Fruit fly (Drosophila melanogaster): ENCODE data around the gene Drsl6.

DNA sequence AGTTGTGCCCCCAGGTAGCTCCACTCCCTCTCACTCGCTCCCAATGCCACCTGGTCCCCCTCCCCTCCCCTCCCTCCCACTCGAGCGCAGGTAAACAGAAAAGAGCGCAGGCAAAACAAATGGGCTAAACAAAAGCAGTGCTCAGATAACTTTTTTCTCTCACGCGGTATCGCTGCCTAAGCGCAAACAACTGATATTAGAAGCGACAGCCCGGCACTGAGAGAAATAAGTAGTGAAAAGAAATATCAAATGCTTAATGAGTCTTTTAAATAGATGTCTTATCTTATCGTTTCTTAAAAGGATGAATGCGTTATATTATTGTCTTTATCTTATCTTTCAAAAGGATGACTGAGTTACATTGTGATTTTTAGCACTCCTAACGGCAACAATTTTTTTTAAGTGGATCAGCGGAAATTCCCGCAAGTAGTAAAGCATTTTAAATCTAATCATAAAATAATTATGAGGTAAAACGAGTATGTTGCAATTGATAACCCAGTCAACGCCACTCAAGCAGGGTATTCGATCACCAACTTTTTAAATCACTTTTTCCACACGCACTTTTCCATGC lies 35.0 kb downstream of the Drsl6 start:
- TF ChIP-seq Pif1B (GFP tag; optimal IDR thresholded peaks at IDR 0.05) (peak; percentile 12), CG32121 (GFP tag; IDR thresholded peaks at IDR 0.05) (peak; percentile 72), CG14655 (GFP tag; optimal IDR thresholded peaks at IDR 0.05) (peak; percentile 62), rn (GFP tag; IDR thresholded peaks at IDR 0.05) (no peak), CG13204 (GFP tag; optimal IDR thresholded peaks at IDR 0.05) (no peak), gl (tag; optimal IDR thresholded peaks at IDR 0.05) (no peak), CG10348 (GFP tag; IDR thresholded peaks at IDR 0.05) (no peak), EcR (GFP tag; optimal IDR thresholded peaks at IDR 0.05) (no peak), CG8301 (tag; optimal IDR thresholded peaks at IDR 0.05) (peak; percentile 59), CG8159 (tag; optimal IDR thresholded peaks at IDR 0.05) (peak; percentile 13), Pif1A (GFP tag; optimal IDR thresholded peaks at IDR 0.05) (peak; percentile 46), CG34367 (tag; optimal IDR thresholded peaks at IDR 0.05) (no peak)
